Fruit fly (Drosophila melanogaster) whole organism, adult: ENCODE results near the gene CG6071.
A peak's percentile ranks its signal among the peaks of the same experiment; 100 is the strongest.

Source experiments
- CG11617 ChIP-seq: fragments of 200-800 bp; sonication (Bioruptor generic); optimal IDR thresholded peaks from 2 replicates; lab custom pipeline; 2017; ENCODE audit warnings: mild to moderate bottlenecking, missing biosample characterization, missing genetic modification reagents, missing genetic modification characterization
- CG12768 ChIP-seq: fragments of 200-800 bp; sonication (Bioruptor generic); optimal IDR thresholded peaks from 2 replicates; lab custom pipeline; 2017; ENCODE audit warnings: missing biosample characterization, missing genetic modification characterization, mild to moderate bottlenecking, moderate library complexity, missing genetic modification reagents
- CG14711 ChIP-seq: fragments of 200-800 bp; sonication (Bioruptor generic); optimal IDR thresholded peaks from 2 replicates; lab custom pipeline; 2018; ENCODE audit warnings: missing biosample characterization, mild to moderate bottlenecking, missing genetic modification characterization, moderate library complexity
- CG1620 ChIP-seq: fragments of 200-800 bp; sonication (Bioruptor generic); optimal IDR thresholded peaks from 2 replicates; lab custom pipeline; 2016; ENCODE audit warnings: missing biosample characterization, missing genetic modification characterization
- CG33017 ChIP-seq: fragments of 200-800 bp; sonication (Bioruptor generic); optimal IDR thresholded peaks from 2 replicates; lab custom pipeline; 2018; ENCODE audit warnings: missing biosample characterization, mild to moderate bottlenecking, missing genetic modification characterization, moderate library complexity
- CG5204 ChIP-seq: fragments of 200-800 bp; sonication (Bioruptor generic); optimal IDR thresholded peaks from 2 replicates; lab custom pipeline; 2016; ENCODE audit warnings: missing biosample characterization, missing genetic modification characterization
- CG7045 ChIP-seq: fragments of 200-800 bp; sonication (Bioruptor generic); optimal IDR thresholded peaks from 2 replicates; lab custom pipeline; 2017; ENCODE audit warnings: missing biosample characterization, mild to moderate bottlenecking, missing genetic modification characterization
- CG7101 ChIP-seq: fragments of 200-800 bp; sonication (Bioruptor generic); optimal IDR thresholded peaks from 2 replicates; lab custom pipeline; 2018; ENCODE audit warnings: missing biosample characterization, mild to moderate bottlenecking, missing genetic modification characterization, moderate library complexity
- Clk ChIP-seq: fragments of 200-800 bp; sonication (Bioruptor generic); optimal IDR thresholded peaks from 2 replicates; lab custom pipeline; 2017; ENCODE audit warnings: missing biosample characterization, missing genetic modification characterization
- Crg-1 ChIP-seq: fragments of 200-800 bp; sonication (Bioruptor generic); optimal IDR thresholded peaks from 2 replicates; lab custom pipeline; 2016; ENCODE audit warnings: missing biosample characterization, missing genetic modification characterization
- Hr96 ChIP-seq: fragments of 200-800 bp; sonication (Bioruptor generic); optimal IDR thresholded peaks from 2 replicates; lab custom pipeline; 2016; ENCODE audit warnings: missing biosample characterization, missing genetic modification characterization
- Mnt ChIP-seq: fragments of 200-800 bp; sonication (Bioruptor generic); optimal IDR thresholded peaks from 2 replicates; lab custom pipeline; 2016; ENCODE audit warnings: missing biosample characterization, mild to moderate bottlenecking, missing genetic modification characterization
- bab1 ChIP-seq: fragments of 200-800 bp; sonication (Bioruptor generic); optimal IDR thresholded peaks from 3 replicates; lab custom pipeline; 2019; ENCODE audit warnings: missing biosample characterization, mild to moderate bottlenecking, missing genetic modification characterization, moderate library complexity
- cic ChIP-seq: fragments of 200-800 bp; sonication (Bioruptor generic); optimal IDR thresholded peaks from 2 replicates; lab custom pipeline; 2017; ENCODE audit warnings: missing biosample characterization, mild to moderate bottlenecking, missing genetic modification characterization, moderate library complexity
- kay ChIP-seq: fragments of 200-800 bp; sonication (Bioruptor generic); peaks from one replicate; lab custom pipeline; 2016; ENCODE audit warnings: missing biosample characterization, missing genetic modification characterization, borderline replicate concordance
- ovo ChIP-seq: fragments of 200-800 bp; sonication (Bioruptor generic); optimal IDR thresholded peaks from 2 replicates; lab custom pipeline; 2016; ENCODE audit warnings: missing biosample characterization, missing genetic modification characterization
- pad ChIP-seq: fragments of 200-800 bp; sonication (Bioruptor generic); optimal IDR thresholded peaks from 3 replicates; lab custom pipeline; 2017; ENCODE audit warnings: missing biosample characterization, missing genetic modification characterization, mild to moderate bottlenecking, moderate library complexity, missing genetic modification reagents
- tj ChIP-seq: fragments of 200-800 bp; sonication (Bioruptor generic); optimal IDR thresholded peaks from 3 replicates; lab custom pipeline; 2017; ENCODE audit warnings: missing biosample characterization, mild to moderate bottlenecking, missing genetic modification characterization, moderate library complexity
- toe ChIP-seq: fragments of 200-800 bp; sonication (Bioruptor generic); optimal IDR thresholded peaks from 2 replicates; lab custom pipeline; 2016; ENCODE audit warnings: missing biosample characterization, missing genetic modification characterization

The CG6071 gene

DNA sequence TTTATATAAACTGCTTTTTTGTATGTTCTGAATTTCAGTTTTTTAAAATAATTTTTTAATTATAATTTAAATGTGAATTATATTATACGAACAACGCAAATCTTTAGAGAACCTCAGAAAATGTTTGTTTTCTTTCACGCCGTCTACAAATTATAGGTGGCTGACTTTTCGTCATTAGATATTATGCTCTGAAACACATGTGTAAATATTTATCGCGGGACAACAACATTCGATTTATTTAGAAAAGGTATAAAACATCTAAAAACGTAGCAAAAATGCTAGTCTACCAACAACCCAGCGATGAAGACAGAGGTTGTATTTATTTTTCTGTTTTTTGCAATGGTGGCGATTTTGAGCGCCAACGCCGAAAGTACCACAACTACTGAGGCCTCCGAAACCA is 36.0 kb downstream of the CG6071 start, which contains the start of gene CG42832:
Gene CG42832 (plus strand): TSS at position 301 of the 400 bp plus-strand sequence.
- TF ChIP-seq CG11617 (GFP tag; lab: Kevin White, UChicago) (no peak), cic (GFP tag; lab: Kevin White, UChicago) (no peak), Crg-1 (GFP tag; lab: Kevin White, UChicago) (no peak), toe (GFP tag; lab: Kevin White, UChicago) (no peak), CG7045 (GFP tag; lab: Kevin White, UChicago) (no peak), Clk (GFP tag; lab: Kevin White, UChicago) (no peak), CG12768 (GFP tag; lab: Kevin White, UChicago) (no peak), CG7101 (tag; lab: Kevin White, UChicago) (no peak), Hr96 (GFP tag; lab: Kevin White, UChicago) (no peak), bab1 (no peak)

DNA sequence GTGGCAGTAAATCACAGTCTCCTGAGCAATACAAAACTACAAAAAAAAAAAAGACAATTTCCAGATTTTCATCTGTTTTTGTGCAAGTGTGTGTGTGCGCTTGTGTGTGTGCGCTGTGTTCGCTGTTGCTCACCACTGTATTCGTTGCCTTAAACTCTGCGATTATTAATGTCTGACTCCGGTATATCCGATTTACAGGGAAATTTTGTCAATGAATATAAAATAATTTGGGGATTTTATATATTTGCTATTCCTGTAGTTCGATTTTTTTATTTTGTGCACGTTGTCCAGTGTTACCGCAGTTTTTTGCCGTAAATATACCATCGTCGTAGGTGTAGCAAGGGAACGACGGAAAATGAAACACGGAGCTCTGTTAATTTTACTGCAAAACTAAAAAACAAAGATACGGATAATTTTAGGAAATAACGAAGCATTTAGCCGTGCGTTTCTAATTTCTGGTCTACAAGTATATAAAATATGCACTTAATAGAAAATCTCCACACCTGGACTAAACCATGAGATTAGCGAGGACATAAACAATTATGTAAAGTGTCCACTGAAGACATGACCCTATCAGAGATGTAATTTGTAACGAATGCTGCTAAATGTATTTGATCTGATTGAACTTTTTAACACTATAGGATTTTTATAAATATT is 36.6 kb downstream of the CG6071 start, which contains the start of gene Duba:
Gene Duba (minus strand): TSS at position 313 of the 657 bp plus-strand sequence.
- no peak for TF ChIP-seq CG7101 (tag; lab: Kevin White, UChicago)
- peak; percentile 44 for TF ChIP-seq Mnt (GFP tag; lab: Kevin White, UChicago)
- TF ChIP-seq CG5204 (GFP tag; lab: Kevin White, UChicago), result peak; percentile 23
- no peak for TF ChIP-seq Crg-1 (GFP tag; lab: Kevin White, UChicago)
- TF ChIP-seq bab1, result no peak

DNA sequence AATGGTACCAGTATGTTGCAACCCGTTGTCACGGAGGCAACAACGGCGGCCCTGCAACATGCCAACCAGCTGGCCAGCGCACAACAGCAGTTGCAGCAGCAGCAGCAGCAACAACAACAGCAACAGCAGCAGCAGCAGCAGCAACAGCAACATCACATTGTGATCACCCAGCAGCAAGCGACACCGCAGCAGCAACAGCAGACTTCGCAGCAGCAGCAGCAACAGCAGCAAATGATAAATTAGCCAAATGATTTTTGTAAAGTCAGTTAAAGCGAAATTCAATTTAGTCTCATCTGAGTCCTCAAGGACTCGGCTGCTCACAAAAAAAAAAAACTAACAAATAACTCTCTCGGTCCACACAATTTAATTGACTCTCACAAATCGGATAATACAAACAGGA is 41.6 kb downstream of the CG6071 start:
- TF ChIP-seq cic (GFP tag; lab: Kevin White, UChicago) (no peak), bab1 (no peak), CG12768 (GFP tag; lab: Kevin White, UChicago) (no peak), ovo (GFP tag; lab: Kevin White, UChicago) (no peak), Mnt (GFP tag; lab: Kevin White, UChicago) (no peak), CG7101 (tag; lab: Kevin White, UChicago) (no peak)

DNA sequence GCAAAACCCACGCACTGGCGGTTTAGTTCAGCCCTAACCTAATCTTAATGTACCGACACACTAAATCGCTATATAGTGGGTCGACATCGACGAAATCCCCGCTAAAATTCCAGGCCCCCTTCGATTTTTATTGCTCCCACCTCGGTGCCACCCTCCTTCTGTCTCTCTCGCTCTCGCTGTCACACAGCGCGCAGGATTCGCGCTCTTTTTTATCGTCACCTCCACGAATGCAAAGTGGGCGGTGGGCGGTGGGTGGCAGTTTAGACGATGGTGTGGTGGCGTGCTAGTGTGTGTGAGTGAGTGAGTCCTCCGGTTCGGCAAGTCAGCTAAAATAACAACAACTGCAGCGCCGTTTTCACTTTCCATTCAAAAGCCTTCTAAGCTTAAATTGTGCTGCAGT is 43.8 kb downstream of the CG6071 start:
- TF ChIP-seq Hr96 (GFP tag; lab: Kevin White, UChicago) (no peak), toe (GFP tag; lab: Kevin White, UChicago) (no peak), CG14711 (no peak), Mnt (GFP tag; lab: Kevin White, UChicago) (no peak), ovo (GFP tag; lab: Kevin White, UChicago) (no peak), CG12768 (GFP tag; lab: Kevin White, UChicago) (no peak), bab1 (no peak), CG7101 (tag; lab: Kevin White, UChicago) (no peak), CG5204 (GFP tag; lab: Kevin White, UChicago) (no peak), pad (GFP tag; lab: Kevin White, UChicago) (no peak), Crg-1 (GFP tag; lab: Kevin White, UChicago) (no peak), CG11617 (GFP tag; lab: Kevin White, UChicago) (no peak)

DNA sequence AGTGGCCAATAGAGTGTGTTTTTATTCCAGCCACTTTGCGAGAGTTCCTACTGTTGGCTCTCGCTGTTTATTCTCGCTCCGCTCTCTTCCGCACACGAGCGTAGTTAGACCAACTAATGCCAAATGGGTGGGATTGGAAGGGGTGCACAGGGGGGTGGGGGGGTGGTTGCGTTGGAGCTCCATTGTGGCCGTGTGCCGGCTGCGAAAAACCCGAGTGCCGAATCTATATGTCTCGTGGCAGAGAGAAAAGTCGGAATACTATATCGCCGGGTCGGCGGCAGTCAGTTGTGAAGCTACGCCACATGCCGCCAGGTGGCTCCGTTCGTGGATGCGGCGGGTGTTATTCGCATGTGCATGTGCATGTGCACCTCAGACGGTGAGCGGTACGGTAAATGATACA is 44.7 kb downstream of the CG6071 start:
- no peak for TF ChIP-seq pad (GFP tag; lab: Kevin White, UChicago)
- no peak for TF ChIP-seq toe (GFP tag; lab: Kevin White, UChicago)
- TF ChIP-seq bab1, result no peak
- TF ChIP-seq Mnt (GFP tag; lab: Kevin White, UChicago), result peak; percentile 6
- TF ChIP-seq ovo (GFP tag; lab: Kevin White, UChicago), result no peak

DNA sequence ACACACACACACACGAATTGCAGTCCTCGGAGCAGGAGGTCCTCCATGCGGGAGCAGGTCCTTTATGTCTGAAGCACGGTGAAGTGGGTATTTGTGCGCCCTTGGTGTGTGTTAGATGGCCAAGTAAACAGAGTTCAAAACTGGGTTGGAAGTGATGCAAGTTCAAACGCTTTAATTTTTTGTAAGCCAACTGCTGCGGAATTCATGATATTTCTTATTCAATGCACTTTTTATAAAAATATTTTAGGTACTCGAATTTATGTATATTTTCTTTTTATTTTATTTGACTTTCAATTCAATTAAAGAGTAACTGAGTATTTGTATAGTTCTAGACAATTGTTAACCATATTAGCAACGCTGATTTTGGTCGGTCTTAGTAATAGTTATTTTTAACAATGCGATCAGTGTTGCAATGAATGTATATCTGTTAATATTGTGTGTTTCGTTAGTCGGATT is 45.8 kb downstream of the CG6071 start, which contains the start of the genes CG14137 and CG46394:
Gene CG14137 (minus strand): TSS at position 101 of the 456 bp plus-strand sequence.
Gene CG46394 (plus strand): TSS at position 406 of the 456 bp plus-strand sequence.
- TF ChIP-seq CG11617 (GFP tag; lab: Kevin White, UChicago) (no peak), Mnt (GFP tag; lab: Kevin White, UChicago) (no peak), Crg-1 (GFP tag; lab: Kevin White, UChicago) (no peak), CG5204 (GFP tag; lab: Kevin White, UChicago) (no peak), cic (GFP tag; lab: Kevin White, UChicago) (no peak), kay (GFP tag; lab: Kevin White, UChicago) (no peak), bab1 (no peak), CG12768 (GFP tag; lab: Kevin White, UChicago) (no peak), pad (GFP tag; lab: Kevin White, UChicago) (no peak), CG7101 (tag; lab: Kevin White, UChicago) (no peak), CG1620 (GFP tag; lab: Kevin White, UChicago) (no peak), CG33017 (tag; lab: Kevin White, UChicago) (no peak), CG14711 (no peak)

DNA sequence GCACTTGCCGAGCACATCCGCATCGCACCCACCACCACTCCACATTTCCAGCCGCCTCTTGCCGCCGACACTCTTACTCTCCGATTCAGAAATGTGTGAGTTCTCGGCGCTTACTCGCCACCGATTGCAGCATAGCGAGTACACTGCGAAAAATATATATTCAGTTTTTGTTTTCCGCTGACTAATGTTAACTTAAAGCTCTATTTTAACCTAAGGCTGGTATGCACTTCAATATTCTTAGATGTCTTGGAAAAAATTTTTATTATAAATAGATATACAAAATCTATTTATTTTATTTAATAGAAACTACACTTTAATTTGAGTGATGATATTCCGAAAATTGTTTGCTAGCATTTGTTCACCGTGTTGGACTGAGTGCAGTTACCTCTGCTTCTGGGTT is 46.6 kb downstream of the CG6071 start:
- TF ChIP-seq tj (GFP tag; lab: Kevin White, UChicago) (peak; percentile 5), CG7101 (tag; lab: Kevin White, UChicago) (peak; percentile 0), CG5204 (GFP tag; lab: Kevin White, UChicago) (peak; percentile 14), ovo (GFP tag; lab: Kevin White, UChicago) (no peak), CG33017 (tag; lab: Kevin White, UChicago) (peak; percentile 48), CG7045 (GFP tag; lab: Kevin White, UChicago) (peak; percentile 64), CG11617 (GFP tag; lab: Kevin White, UChicago) (peak; percentile 33), kay (GFP tag; lab: Kevin White, UChicago) (no peak)
